Worm (Caenorhabditis elegans) whole organism, L4 larva: Measurements from ENCODE around the gene B0280.2.

Source experiments
- F10B5.3 ChIP-seq: sonication (generic microtip); optimal IDR thresholded peaks from 2 replicates; lab custom pipeline; 2016; ENCODE audit warnings: mild to moderate bottlenecking, missing genetic modification characterization, missing compliant biosample characterization
- Y75B8A.6 ChIP-seq: fragments of 200-800 bp; sonication (Bioruptor generic); IDR thresholded peaks from 2 replicates; pipeline ENCODE4 v1.3.6; 2022; ENCODE audit warnings: missing genetic modification reagents, missing genetic modification characterization, missing compliant biosample characterization
- ZK337.2 ChIP-seq: fragments of 200-800 bp; sonication (Bioruptor generic); IDR thresholded peaks from 2 replicates; pipeline ENCODE4 v1.3.6; 2022; ENCODE audit warnings: missing genetic modification reagents, missing genetic modification characterization, missing compliant biosample characterization
- ama-1 ChIP-seq: fragments of 150-350 bp; optimal IDR thresholded peaks from 2 replicates; lab custom pipeline; 2014; ENCODE audit warnings: inconsistent platforms, mixed read lengths
- egl-27 ChIP-seq: sonication (generic microtip); optimal IDR thresholded peaks from 3 replicates; lab custom pipeline; 2017; ENCODE audit warnings: missing biosample characterization, missing genetic modification reagents, missing genetic modification characterization
- hlh-11 ChIP-seq: fragments of 200-800 bp; sonication (Bioruptor generic); optimal IDR thresholded peaks from 2 replicates; lab custom pipeline; 2018; ENCODE audit warnings: mild to moderate bottlenecking, missing genetic modification characterization, missing compliant biosample characterization
- lin-15B ChIP-seq: fragments of 150-350 bp; sonication (generic microtip); optimal IDR thresholded peaks from 3 replicates; lab custom pipeline; 2014; ENCODE audit warnings: missing biosample characterization, missing genetic modification characterization
- mep-1 ChIP-seq: fragments of 150-350 bp; sonication (generic microtip); optimal IDR thresholded peaks from 3 replicates; lab custom pipeline; 2014; ENCODE audit warnings: missing biosample characterization, missing genetic modification characterization
- nhr-10 ChIP-seq: fragments of 150-350 bp; optimal IDR thresholded peaks from 2 replicates; lab custom pipeline; 2014; ENCODE audit warnings: missing biosample characterization, missing genetic modification characterization
- nhr-6 ChIP-seq: fragments of 150-350 bp; optimal IDR thresholded peaks from 2 replicates; lab custom pipeline; 2014; ENCODE audit warnings: missing biosample characterization, missing genetic modification characterization
- pqm-1 ChIP-seq: sonication (generic microtip); optimal IDR thresholded peaks from 2 replicates; lab custom pipeline; 2017; ENCODE audit warnings: missing biosample characterization, missing genetic modification characterization
- skn-1 ChIP-seq: fragments of 150-350 bp; optimal IDR thresholded peaks from 2 replicates; lab custom pipeline; 2014; ENCODE audit warnings: missing biosample characterization, missing genetic modification characterization

ce11 chrIII:7080689-7081088 lies 43.8 kb upstream of the B0280.2 start, which contains the start of gene ZK418.7:
- TF ChIP-seq pqm-1 (tag; lab: Kevin White, UChicago) (no peak), ZK337.2 (GFP tag; lab: Robert Waterston, UW) (no peak), mep-1 (tag; lab: Kevin White, UChicago) (no peak), Y75B8A.6 (GFP tag; lab: Robert Waterston, UW) (no peak), hlh-11 (tag; lab: Kevin White, UChicago) (no peak), ama-1 (no peak), F10B5.3 (tag; lab: Kevin White, UChicago) (no peak), lin-15B (tag; lab: Kevin White, UChicago) (no peak), skn-1 (tag; lab: Kevin White, UChicago) (no peak), egl-27 (no peak), nhr-10 (tag; lab: Kevin White, UChicago) (no peak), nhr-6 (tag; lab: Kevin White, UChicago) (no peak)
